Fruit fly (Drosophila melanogaster): ENCODE measurements around the gene CG42526.

- peak; percentile 20 for TF ChIP-seq CG12744 (GFP tag; optimal IDR thresholded peaks at IDR 0.05)
- no peak for TF ChIP-seq insv (GFP tag; optimal IDR thresholded peaks at IDR 0.05)
- TF ChIP-seq CG2889 (GFP tag; IDR thresholded peaks at IDR 0.05) = no peak
- peak; percentile 81 for TF ChIP-seq Awh (GFP tag; IDR thresholded peaks at IDR 0.05)
- no peak for TF ChIP-seq Mrtf (GFP tag; IDR thresholded peaks at IDR 0.05)
- TF ChIP-seq wek (GFP tag; optimal IDR thresholded peaks at IDR 0.05) = peak; percentile 79
- peak; percentile 59; the same call in 2 of the 3 replicates for TF ChIP-seq CG11695 (GFP tag; IDR thresholded peaks at IDR 0.05)
- TF ChIP-seq Jarid2 (GFP tag; optimal IDR thresholded peaks at IDR 0.05) = peak; percentile 50
- TF ChIP-seq CG3281 (GFP tag; optimal IDR thresholded peaks at IDR 0.05) = peak; percentile 91
Measured at dm6 chr3L:9397156-9397555, 38.0 kb downstream of the CG42526 start.
